Fruit fly (Drosophila melanogaster): ENCODE measurements around the gene CG7453.

CG7453 gene

dm6 chrX:19164726-19165125, 15.2 kb upstream of the CG7453 start (continued):
- TF ChIP-seq CG10274 (GFP tag; optimal IDR thresholded peaks at IDR 0.05), result no peak
- no peak for TF ChIP-seq CG13424 (tag; optimal IDR thresholded peaks at IDR 0.05)
- no peak for TF ChIP-seq sqz (GFP tag; optimal IDR thresholded peaks at IDR 0.05)
- TF ChIP-seq tap (tag; optimal IDR thresholded peaks at IDR 0.05), result no peak
- TF ChIP-seq sc (optimal IDR thresholded peaks at IDR 0.05), result no peak
- TF ChIP-seq sc (GFP tag; optimal IDR thresholded peaks at IDR 0.05), result no peak
- TF ChIP-seq CG3065 (GFP tag; optimal IDR thresholded peaks at IDR 0.05), result no peak
- no peak for TF ChIP-seq CG10431 (GFP tag; optimal IDR thresholded peaks at IDR 0.05)
- TF ChIP-seq Pdp1 (GFP tag; optimal IDR thresholded peaks at IDR 0.05), result peak in 1 of 2 experiments; percentile 5
- TF ChIP-seq CrebB (tag; optimal IDR thresholded peaks at IDR 0.05), result no peak
- TF ChIP-seq kah (GFP tag; optimal IDR thresholded peaks at IDR 0.05), result no peak
- no peak for TF ChIP-seq cato (GFP tag; optimal IDR thresholded peaks at IDR 0.05; ENCODE audit: borderline replicate concordance)
- no peak for TF ChIP-seq ap (GFP tag; IDR thresholded peaks at IDR 0.05)
- TF ChIP-seq stc (GFP tag; IDR thresholded peaks at IDR 0.05), result no peak
- no peak for TF ChIP-seq CG2889 (GFP tag; IDR thresholded peaks at IDR 0.05)
- no peak for TF ChIP-seq Six4 (GFP tag; optimal IDR thresholded peaks at IDR 0.05)
- no peak for TF ChIP-seq CG34224 (GFP tag; IDR thresholded peaks at IDR 0.05; ENCODE audit: partially characterized antibody)
- no peak for TF ChIP-seq cg (GFP tag; optimal IDR thresholded peaks at IDR 0.05)
- 0 out of 2 replicates have a peak, but pooled peaks have one; percentile 30 for TF ChIP-seq Ptx1 (GFP tag; IDR thresholded peaks at IDR 0.05)
- TF ChIP-seq esg (GFP tag; conservative IDR thresholded peaks at IDR 0.05), result no peak
- TF ChIP-seq CG1832 (GFP tag; optimal IDR thresholded peaks at IDR 0.05), result no peak
- TF ChIP-seq Ada2b (GFP tag; IDR thresholded peaks at IDR 0.05), result 0 out of 2 replicates have a peak, but pooled peaks have one; percentile 15
- no peak for TF ChIP-seq CG16815 (GFP tag; optimal IDR thresholded peaks at IDR 0.05)
- TF ChIP-seq CG2116 (GFP tag; optimal IDR thresholded peaks at IDR 0.05), result no peak
- TF ChIP-seq chif (GFP tag; optimal IDR thresholded peaks at IDR 0.05), result peak; percentile 30 to 37
- no peak for TF ChIP-seq HmgZ (tag; optimal IDR thresholded peaks at IDR 0.05)
- no peak for TF ChIP-seq al (GFP tag; IDR thresholded peaks at IDR 0.05)
- TF ChIP-seq danr (GFP tag; IDR thresholded peaks at IDR 0.05), result no peak
- TF ChIP-seq fd3F (GFP tag; optimal IDR thresholded peaks at IDR 0.05), result no peak
- no peak for TF ChIP-seq C15 (GFP tag; IDR thresholded peaks at IDR 0.05)
- no peak for TF ChIP-seq Asciz (GFP tag; optimal IDR thresholded peaks at IDR 0.05)
- no peak for TF ChIP-seq ac (GFP tag; optimal IDR thresholded peaks at IDR 0.05)
- no peak for TF ChIP-seq ERR (GFP tag; optimal IDR thresholded peaks at IDR 0.05)
- no peak for TF ChIP-seq croc (GFP tag; conservative IDR thresholded peaks at IDR 0.05)
- TF ChIP-seq BEAF-32 (GFP tag; optimal IDR thresholded peaks at IDR 0.05), result no peak
- TF ChIP-seq ttk (GFP tag; IDR thresholded peaks at IDR 0.05), result 0 out of 2 replicates have a peak, but pooled peaks have one; percentile 30
- peak; percentile 4 for TF ChIP-seq Blimp-1 (GFP tag; optimal IDR thresholded peaks at IDR 0.05)
- no peak for TF ChIP-seq caup (GFP tag; optimal IDR thresholded peaks at IDR 0.05; ENCODE audit: severe bottlenecking)
- TF ChIP-seq CG17328 (GFP tag; IDR thresholded peaks at IDR 0.05), result no peak
- no peak for TF ChIP-seq CG31224 (GFP tag; IDR thresholded peaks at IDR 0.05)
- peak; percentile 15 for TF ChIP-seq CG3281 (GFP tag; optimal IDR thresholded peaks at IDR 0.05)
- no peak for TF ChIP-seq Tbp (GFP tag; optimal IDR thresholded peaks at IDR 0.05)
- peak in 1 of 2 experiments; percentile 21 for TF ChIP-seq dpn (GFP tag; optimal IDR thresholded peaks at IDR 0.05)
- TF ChIP-seq CG2712 (tag; optimal IDR thresholded peaks at IDR 0.05), result no peak
- TF ChIP-seq CG15011 (GFP tag; optimal IDR thresholded peaks at IDR 0.05), result no peak
- TF ChIP-seq Camta (GFP tag; optimal IDR thresholded peaks at IDR 0.05), result peak; percentile 34
- TF ChIP-seq twi (tag; optimal IDR thresholded peaks at IDR 0.05), result no peak
- no peak for TF ChIP-seq slbo (GFP tag; IDR thresholded peaks at IDR 0.05)
- TF ChIP-seq amos (GFP tag; IDR thresholded peaks at IDR 0.05; ENCODE audit: partially characterized antibody), result no peak
- TF ChIP-seq CG17359 (tag; optimal IDR thresholded peaks at IDR 0.05), result peak; percentile 43
- no peak for TF ChIP-seq nau (GFP tag; optimal IDR thresholded peaks at IDR 0.05)
